Worm (Caenorhabditis elegans) whole organism, L4 larva: ENCODE measurements around the gene wrm-1.

Experiments used
- D1046.2 ChIP-seq: fragments of 200-800 bp; sonication (Bioruptor generic); IDR thresholded peaks from 2 replicates; pipeline ENCODE4 v1.3.6; 2022; ENCODE audit warnings: missing genetic modification characterization, missing compliant biosample characterization
- T20F7.1 ChIP-seq: fragments of 200-800 bp; sonication (Bioruptor generic); optimal IDR thresholded peaks from 2 replicates; lab custom pipeline; 2018; ENCODE audit warnings: mild to moderate bottlenecking, missing genetic modification characterization, missing compliant biosample characterization
- T26A8.4 ChIP-seq: fragments of 200-800 bp; sonication (Bioruptor generic); IDR thresholded peaks from 2 replicates; pipeline ENCODE4 v1.3.6; 2022; ENCODE audit warnings: missing genetic modification characterization, missing compliant biosample characterization
- Y105C5A.15 ChIP-seq: fragments of 200-800 bp; sonication (Bioruptor generic); IDR thresholded peaks from 2 replicates; pipeline ENCODE4 v1.3.6; 2022; ENCODE audit warnings: missing genetic modification characterization, missing compliant biosample characterization
- Y48G9A.11 ChIP-seq: fragments of 200-800 bp; sonication (Bioruptor generic); IDR thresholded peaks from 2 replicates; pipeline ENCODE4 v1.3.6; 2022; ENCODE audit warnings: missing genetic modification reagents, missing genetic modification characterization, missing compliant biosample characterization
- Y5F2A.4 ChIP-seq: fragments of 200-800 bp; sonication (Bioruptor generic); optimal IDR thresholded peaks from 2 replicates; lab custom pipeline; 2018; ENCODE audit warnings: mild to moderate bottlenecking, missing genetic modification characterization, missing compliant biosample characterization
- Y75B8A.6 ChIP-seq: fragments of 200-800 bp; sonication (Bioruptor generic); IDR thresholded peaks from 2 replicates; pipeline ENCODE4 v1.3.6; 2022; ENCODE audit warnings: missing genetic modification reagents, missing genetic modification characterization, missing compliant biosample characterization
- ZK546.5 ChIP-seq, 2 experiments: sonication (generic microtip); optimal IDR thresholded peaks; 2 replicates each; lab custom pipeline; 2017; ENCODE audit warnings: missing biosample characterization in 2 of 2, missing genetic modification characterization in 2 of 2
- aha-1 ChIP-seq: fragments of 150-350 bp; peaks from one replicate; lab custom pipeline; 2014; ENCODE audit warnings: missing biosample characterization, missing genetic modification characterization
- aly-2 ChIP-seq: sonication (generic microtip); optimal IDR thresholded peaks from 2 replicates; lab custom pipeline; 2018; ENCODE audit warnings: missing biosample characterization, missing genetic modification characterization
- ceh-20 ChIP-seq: fragments of 200-800 bp; sonication (Bioruptor generic); IDR thresholded peaks from 2 replicates; pipeline ENCODE4 v1.3.6; 2022; ENCODE audit warnings: missing genetic modification reagents, missing genetic modification characterization, missing compliant biosample characterization
- ceh-28 ChIP-seq: fragments of 150-350 bp; optimal IDR thresholded peaks from 2 replicates; lab custom pipeline; 2014; ENCODE audit warnings: missing biosample characterization, missing genetic modification reagents, missing genetic modification characterization
- ceh-32 ChIP-seq: sonication (generic microtip); optimal IDR thresholded peaks from 2 replicates; lab custom pipeline; 2016; ENCODE audit warnings: mild to moderate bottlenecking, missing genetic modification characterization, missing compliant biosample characterization; ENCODE audit not compliant: poor library complexity
- ceh-44 ChIP-seq: fragments of 200-800 bp; sonication (Bioruptor generic); IDR thresholded peaks from 2 replicates; pipeline ENCODE4 v1.3.6; 2022; ENCODE audit warnings: missing genetic modification reagents, missing genetic modification characterization, missing compliant biosample characterization
- ceh-62 ChIP-seq: sonication (generic microtip); optimal IDR thresholded peaks from 2 replicates; lab custom pipeline; 2017; ENCODE audit warnings: missing biosample characterization, missing genetic modification characterization
- ceh-82 ChIP-seq: sonication (generic microtip); optimal IDR thresholded peaks from 2 replicates; lab custom pipeline; 2017; ENCODE audit warnings: missing biosample characterization, missing genetic modification characterization
- ces-1 ChIP-seq: fragments of 150-350 bp; sonication (generic microtip); optimal IDR thresholded peaks from 4 replicates; lab custom pipeline; 2014; ENCODE audit warnings: missing biosample characterization, missing genetic modification reagents, missing genetic modification characterization
- cey-2 ChIP-seq: sonication (generic microtip); optimal IDR thresholded peaks from 3 replicates; lab custom pipeline; 2017; ENCODE audit warnings: missing genetic modification characterization, mild to moderate bottlenecking, missing compliant biosample characterization, antibody characterized with exemption, borderline replicate concordance; ENCODE audit not compliant: insufficient read depth
- ctbp-1 ChIP-seq: fragments of 200-800 bp; sonication (Bioruptor generic); IDR thresholded peaks from 2 replicates; pipeline ENCODE4 v1.3.6; 2022; ENCODE audit warnings: missing genetic modification reagents, missing genetic modification characterization, missing compliant biosample characterization
- daf-12 ChIP-seq: fragments of 150-350 bp; optimal IDR thresholded peaks from 2 replicates; lab custom pipeline; 2014; ENCODE audit warnings: missing biosample characterization, missing genetic modification reagents, missing genetic modification characterization
- daf-8 ChIP-seq: fragments of 200-800 bp; sonication (Bioruptor generic); IDR thresholded peaks from 2 replicates; pipeline ENCODE4 v1.3.6; 2022; ENCODE audit warnings: missing genetic modification characterization, missing compliant biosample characterization
- dmd-8 ChIP-seq: fragments of 200-800 bp; sonication (Bioruptor generic); IDR thresholded peaks from 2 replicates; pipeline ENCODE4 v1.3.6; 2022; ENCODE audit warnings: missing genetic modification characterization, missing compliant biosample characterization
- dpl-1 ChIP-seq: fragments of 150-350 bp; optimal IDR thresholded peaks from 2 replicates; lab custom pipeline; 2014; ENCODE audit warnings: missing biosample characterization, missing genetic modification reagents, missing genetic modification characterization
- egl-43 ChIP-seq: fragments of 200-800 bp; sonication (Bioruptor generic); IDR thresholded peaks from 2 replicates; pipeline ENCODE4 v1.3.6; 2022; ENCODE audit warnings: missing genetic modification reagents, missing genetic modification characterization, missing compliant biosample characterization
- fkh-10 ChIP-seq: fragments of 150-350 bp; optimal IDR thresholded peaks from 2 replicates; lab custom pipeline; 2014; ENCODE audit warnings: missing biosample characterization, missing genetic modification reagents, missing genetic modification characterization
- hif-1 ChIP-seq, 2 experiments: sonication (generic microtip); optimal IDR thresholded peaks; 2 replicates each; lab custom pipeline; 2016 to 2017; ENCODE audit warnings: missing compliant biosample characterization in 2 of 2, missing genetic modification characterization in 2 of 2, missing genetic modification reagents in 2 of 2, missing genotype in 2 of 2, mild to moderate bottlenecking in 1 of 2
- hlh-11 ChIP-seq: fragments of 200-800 bp; sonication (Bioruptor generic); optimal IDR thresholded peaks from 2 replicates; lab custom pipeline; 2018; ENCODE audit warnings: mild to moderate bottlenecking, missing genetic modification characterization, missing compliant biosample characterization
- jun-1 ChIP-seq: fragments of 150-350 bp; optimal IDR thresholded peaks from 2 replicates; lab custom pipeline; 2014; ENCODE audit warnings: missing biosample characterization, missing genetic modification reagents, missing genetic modification characterization
- lin-15B ChIP-seq: fragments of 150-350 bp; sonication (generic microtip); optimal IDR thresholded peaks from 3 replicates; lab custom pipeline; 2014; ENCODE audit warnings: missing biosample characterization, missing genetic modification characterization
- lin-29 ChIP-seq: fragments of 200-800 bp; sonication (Bioruptor generic); IDR thresholded peaks from 2 replicates; pipeline ENCODE4 v1.3.6; 2022; ENCODE audit warnings: missing genetic modification reagents, missing genetic modification characterization, missing compliant biosample characterization
- lin-38 ChIP-seq: fragments of 200-800 bp; sonication (Bioruptor generic); IDR thresholded peaks from 2 replicates; pipeline ENCODE4 v1.3.6; 2022; ENCODE audit warnings: missing genetic modification reagents, missing genetic modification characterization, missing compliant biosample characterization
- lin-39 ChIP-seq: fragments of 150-350 bp; optimal IDR thresholded peaks from 2 replicates; lab custom pipeline; 2014; ENCODE audit warnings: missing biosample characterization, missing genetic modification reagents, missing genetic modification characterization
- mep-1 ChIP-seq: fragments of 150-350 bp; sonication (generic microtip); optimal IDR thresholded peaks from 3 replicates; lab custom pipeline; 2014; ENCODE audit warnings: missing biosample characterization, missing genetic modification characterization
- mes-2 ChIP-seq: sonication (generic microtip); optimal IDR thresholded peaks from 2 replicates; lab custom pipeline; 2016; ENCODE audit warnings: missing genotype, mild to moderate bottlenecking, missing genetic modification characterization, missing compliant biosample characterization; ENCODE audit not compliant: poor library complexity, severe bottlenecking
- mxl-2 ChIP-seq: fragments of 200-800 bp; sonication (Bioruptor generic); conservative IDR thresholded peaks from 2 replicates; pipeline ENCODE4 v1.3.6; 2022; ENCODE audit warnings: missing genetic modification reagents, missing genetic modification characterization, missing compliant biosample characterization
- mxl-3 ChIP-seq: fragments of 200-800 bp; sonication (Bioruptor generic); optimal IDR thresholded peaks from 2 replicates; lab custom pipeline; 2018; ENCODE audit warnings: mild to moderate bottlenecking, missing genetic modification characterization, missing compliant biosample characterization
- nhr-10 ChIP-seq: fragments of 150-350 bp; optimal IDR thresholded peaks from 2 replicates; lab custom pipeline; 2014; ENCODE audit warnings: missing biosample characterization, missing genetic modification characterization
- nhr-41 ChIP-seq: fragments of 200-800 bp; sonication (Bioruptor generic); IDR thresholded peaks from 2 replicates; pipeline ENCODE4 v1.3.6; 2022; ENCODE audit warnings: missing genetic modification reagents, missing genetic modification characterization, missing compliant biosample characterization
- nhr-76 ChIP-seq: fragments of 150-350 bp; optimal IDR thresholded peaks from 2 replicates; lab custom pipeline; 2014; ENCODE audit warnings: missing biosample characterization, missing genetic modification characterization
- php-3 ChIP-seq: fragments of 200-800 bp; sonication (Bioruptor generic); IDR thresholded peaks from 2 replicates; pipeline ENCODE4 v1.3.6; 2022; ENCODE audit warnings: missing genetic modification reagents, missing genetic modification characterization, missing compliant biosample characterization
- rbr-2 ChIP-seq: sonication (generic microtip); optimal IDR thresholded peaks from 2 replicates; lab custom pipeline; 2016; ENCODE audit warnings: missing genotype, missing genetic modification characterization, missing compliant biosample characterization
- set-16 ChIP-seq: fragments of 200-800 bp; sonication (Bioruptor generic); IDR thresholded peaks from 2 replicates; pipeline ENCODE4 v1.3.6; 2022; ENCODE audit warnings: missing genetic modification reagents, missing genetic modification characterization, missing compliant biosample characterization
- snpc-1.2 ChIP-seq: fragments of 200-800 bp; sonication (Bioruptor generic); IDR thresholded peaks from 2 replicates; pipeline ENCODE4 v1.3.6; 2022; ENCODE audit warnings: missing genetic modification reagents, missing genetic modification characterization, missing compliant biosample characterization
- spr-1 ChIP-seq: sonication (generic microtip); optimal IDR thresholded peaks from 2 replicates; lab custom pipeline; 2016; ENCODE audit warnings: mild to moderate bottlenecking, missing genetic modification characterization, missing compliant biosample characterization
- spr-3 ChIP-seq: fragments of 200-800 bp; sonication (Bioruptor generic); optimal IDR thresholded peaks from 2 replicates; lab custom pipeline; 2018; ENCODE audit warnings: mild to moderate bottlenecking, missing genetic modification characterization, missing compliant biosample characterization
- tag-97 ChIP-seq: fragments of 200-800 bp; sonication (Bioruptor generic); IDR thresholded peaks from 2 replicates; pipeline ENCODE4 v1.3.6; 2022; ENCODE audit warnings: missing genetic modification characterization, missing compliant biosample characterization
- tra-1 ChIP-seq: fragments of 200-800 bp; sonication (Bioruptor generic); IDR thresholded peaks from 2 replicates; pipeline ENCODE4 v1.3.6; 2022; ENCODE audit warnings: missing genetic modification reagents, missing genetic modification characterization, missing compliant biosample characterization
- unc-130 ChIP-seq: sonication (generic microtip); optimal IDR thresholded peaks from 2 replicates; lab custom pipeline; 2016; ENCODE audit warnings: missing genetic modification reagents, missing genetic modification characterization, missing compliant biosample characterization
- unc-62 ChIP-seq, 3 experiments: fragments of 150-350 bp in 1 of 3; sonication (generic microtip); optimal IDR thresholded peaks in 2 of 3; peaks in 1 of 3; 1 replicate in 1 of 3; 2 replicates in 2 of 3; lab custom pipeline; 2014 to 2017; ENCODE audit warnings: missing biosample characterization in 3 of 3, missing genetic modification characterization in 3 of 3, missing genetic modification reagents in 3 of 3, missing genotype in 1 of 3
- vab-7 ChIP-seq: fragments of 200-800 bp; sonication (Bioruptor generic); IDR thresholded peaks from 2 replicates; pipeline ENCODE4 v1.3.6; 2022; ENCODE audit warnings: missing genetic modification reagents, missing genetic modification characterization, missing compliant biosample characterization
- ztf-11 ChIP-seq: fragments of 150-350 bp; optimal IDR thresholded peaks from 2 replicates; lab custom pipeline; 2014; ENCODE audit warnings: missing biosample characterization, missing genetic modification characterization

The wrm-1 gene

ce11 chrIII:5678935-5679334, 43.7 kb upstream of the wrm-1 start, which contains the start of the genes ska-3 and rps-12 (continued):
- TF ChIP-seq snpc-1.2 (GFP tag; lab: Robert Waterston, UW) (peak; percentile 68; the same call in 1 of the 2 replicates), unc-62 (GFP tag; optimal IDR thresholded peaks at IDR 0.05 in 1 of 2; lab: Kevin White, UChicago) (peak in 1 of 2 experiments; percentile 100), unc-62 (tag; optimal IDR thresholded peaks at IDR 0.05; lab: Kevin White, UChicago) (no peak), ceh-20 (GFP tag; lab: Robert Waterston, UW) (peak; percentile 98), mxl-3 (GFP tag; lab: Kevin White, UChicago) (peak; percentile 80), fkh-10 (GFP tag; lab: Kevin White, UChicago) (peak; percentile 99), spr-1 (tag; lab: Kevin White, UChicago) (peak; percentile 94), Y5F2A.4 (GFP tag; lab: Kevin White, UChicago) (peak; percentile 48), lin-39 (tag; lab: Kevin White, UChicago) (no peak), T26A8.4 (GFP tag; lab: Robert Waterston, UW) (peak; percentile 97), jun-1 (tag; lab: Kevin White, UChicago) (peak; percentile 94), ceh-32 (tag; lab: Kevin White, UChicago) (peak; percentile 73), daf-8 (no peak), Y105C5A.15 (GFP tag; lab: Robert Waterston, UW) (no peak), ceh-62 (tag; lab: Kevin White, UChicago) (no peak), cey-2 (tag; lab: Kevin White, UChicago) (peak; percentile 35), vab-7 (peak; percentile 88), egl-43 (GFP tag; lab: Robert Waterston, UW) (peak; percentile 89), mes-2 (tag; lab: Kevin White, UChicago) (peak; percentile 98), D1046.2 (GFP tag; lab: Robert Waterston, UW) (peak; percentile 94), lin-38 (GFP tag; lab: Robert Waterston, UW) (peak; percentile 100), ceh-28 (tag; lab: Kevin White, UChicago) (peak; percentile 27), nhr-76 (tag; lab: Kevin White, UChicago) (peak; percentile 75), lin-15B (tag; lab: Kevin White, UChicago) (peak; percentile 97), ctbp-1 (GFP tag; lab: Robert Waterston, UW) (peak; percentile 95), ZK546.5 (tag; optimal IDR thresholded peaks at IDR 0.05; lab: Kevin White, UChicago) (peak in 1 of 2 experiments; percentile 87), mep-1 (tag; lab: Kevin White, UChicago) (peak; percentile 99), tag-97 (GFP tag; lab: Robert Waterston, UW) (no peak), hlh-11 (tag; lab: Kevin White, UChicago) (peak; percentile 95), set-16 (peak; percentile 23; the same call in 1 of the 2 replicates), Y75B8A.6 (peak; percentile 88), unc-130 (GFP tag; lab: Kevin White, UChicago) (peak; percentile 89), nhr-10 (tag; lab: Kevin White, UChicago) (peak; percentile 65), php-3 (GFP tag; lab: Robert Waterston, UW) (peak; percentile 64), lin-29 (peak; percentile 89), T20F7.1 (no peak), dpl-1 (peak; percentile 99), Y48G9A.11 (GFP tag; lab: Robert Waterston, UW) (peak; percentile 88), aly-2 (tag; lab: Kevin White, UChicago) (no peak), tra-1 (GFP tag; lab: Robert Waterston, UW) (peak; percentile 95), dmd-8 (GFP tag; lab: Robert Waterston, UW) (no peak), ceh-82 (tag; lab: Kevin White, UChicago) (no peak), mxl-2 (GFP tag; lab: Robert Waterston, UW) (peak; percentile 69), ces-1 (GFP tag; lab: Kevin White, UChicago) (peak; percentile 80), hif-1 (tag; optimal IDR thresholded peaks at IDR 0.05; lab: Kevin White, UChicago) (peak; percentile 49 to 92), rbr-2 (tag; lab: Kevin White, UChicago) (peak; percentile 98), ceh-44 (GFP tag; lab: Robert Waterston, UW) (no peak), spr-3 (GFP tag; lab: Kevin White, UChicago) (peak; percentile 94), ztf-11 (tag; lab: Kevin White, UChicago) (peak; percentile 44), nhr-41 (GFP tag; lab: Robert Waterston, UW) (0 out of 2 replicates have a peak, but pooled peaks have one; percentile 62), aha-1 (tag; lab: Kevin White, UChicago) (peak; percentile 100), daf-12 (tag; lab: Kevin White, UChicago) (no peak)
